Worm (Caenorhabditis elegans) whole organism, young adult: ENCODE measurements around the gene syf-2.
A peak's percentile ranks its signal among the peaks of the same experiment; 100 is the strongest.

Source experiments
- B0261.1 ChIP-seq: sonication (generic microtip); optimal IDR thresholded peaks from 2 replicates; lab custom pipeline; 2016; ENCODE audit warnings: mild to moderate bottlenecking, missing genetic modification characterization, moderate library complexity, missing compliant biosample characterization
- C17E4.6 ChIP-seq: fragments of 200-800 bp; sonication (Bioruptor generic); IDR thresholded peaks from 2 replicates; pipeline ENCODE4 v1.3.6; 2022; ENCODE audit warnings: missing genetic modification reagents, missing genetic modification characterization, missing compliant biosample characterization
- F37B4.10 ChIP-seq: fragments of 200-800 bp; sonication (Bioruptor generic); IDR thresholded peaks from 2 replicates; pipeline ENCODE4 v1.3.6; 2022; ENCODE audit warnings: missing genetic modification characterization, missing compliant biosample characterization
- F52B5.7 ChIP-seq: sonication (generic microtip); optimal IDR thresholded peaks from 2 replicates; lab custom pipeline; 2016; ENCODE audit warnings: mild to moderate bottlenecking, missing genetic modification characterization, missing compliant biosample characterization
- F57C9.4 ChIP-seq: sonication (generic microtip); optimal IDR thresholded peaks from 2 replicates; lab custom pipeline; 2017; ENCODE audit warnings: mild to moderate bottlenecking, missing genetic modification characterization, missing compliant biosample characterization
- K12H6.12 ChIP-seq: fragments of 200-800 bp; sonication (Bioruptor generic); optimal IDR thresholded peaks from 2 replicates; lab custom pipeline; 2018; ENCODE audit warnings: mild to moderate bottlenecking, missing genetic modification characterization, missing compliant biosample characterization
- T26A5.8 ChIP-seq: sonication (generic microtip); optimal IDR thresholded peaks from 2 replicates; lab custom pipeline; 2016; ENCODE audit warnings: missing genetic modification characterization, missing compliant biosample characterization
- Y53F4B.3 ChIP-seq: fragments of 200-800 bp; sonication (Bioruptor generic); IDR thresholded peaks from 2 replicates; pipeline ENCODE4 v1.3.6; 2022; ENCODE audit warnings: missing genetic modification reagents, missing genetic modification characterization, missing compliant biosample characterization
- Y56A3A.18 ChIP-seq: fragments of 200-800 bp; sonication (Bioruptor generic); IDR thresholded peaks from 2 replicates; pipeline ENCODE4 v1.3.6; 2022; ENCODE audit warnings: missing genetic modification reagents, missing genetic modification characterization, missing compliant biosample characterization
- Y67H2A.10 ChIP-seq: fragments of 200-800 bp; sonication (Bioruptor generic); conservative IDR thresholded peaks from 2 replicates; pipeline ENCODE4 v1.3.6; 2022; ENCODE audit warnings: missing genetic modification reagents, missing genetic modification characterization, missing compliant biosample characterization
- ZK185.1 ChIP-seq: sonication (generic microtip); optimal IDR thresholded peaks from 2 replicates; lab custom pipeline; 2016; ENCODE audit warnings: mild to moderate bottlenecking, missing genetic modification characterization, missing compliant biosample characterization; ENCODE audit not compliant: poor library complexity, severe bottlenecking
- ama-1 ChIP-seq, 3 experiments: fragments of 150-350 bp in 1 of 3; sonication (generic microtip) in 2 of 3; optimal IDR thresholded peaks; 2 replicates each; lab custom pipeline; 2014 to 2018; ENCODE audit warnings: missing biosample characterization in 2 of 3, missing genetic modification characterization in 2 of 3, missing genetic modification reagents in 2 of 3
- atf-7 ChIP-seq: sonication (generic microtip); optimal IDR thresholded peaks from 2 replicates; lab custom pipeline; 2017; ENCODE audit warnings: mild to moderate bottlenecking, missing genetic modification characterization, missing compliant biosample characterization
- attf-5 ChIP-seq: fragments of 200-800 bp; sonication (Bioruptor generic); optimal IDR thresholded peaks from 2 replicates; lab custom pipeline; 2018; ENCODE audit warnings: mild to moderate bottlenecking, missing genetic modification characterization, missing compliant biosample characterization
- attf-6 ChIP-seq: fragments of 200-800 bp; sonication (Bioruptor generic); IDR thresholded peaks from 2 replicates; pipeline ENCODE4 v1.3.6; 2022; ENCODE audit warnings: missing genetic modification reagents, missing genetic modification characterization, missing compliant biosample characterization
- ccch-3 ChIP-seq: fragments of 200-800 bp; sonication (Bioruptor generic); optimal IDR thresholded peaks from 2 replicates; lab custom pipeline; 2018; ENCODE audit warnings: mild to moderate bottlenecking, missing genetic modification characterization, missing compliant biosample characterization
- ceh-27 ChIP-seq: fragments of 200-800 bp; sonication (Bioruptor generic); optimal IDR thresholded peaks from 2 replicates; lab custom pipeline; 2018; ENCODE audit warnings: mild to moderate bottlenecking, missing genetic modification characterization, moderate library complexity, missing compliant biosample characterization
- ceh-40 ChIP-seq: fragments of 200-800 bp; sonication (Bioruptor generic); IDR thresholded peaks from 2 replicates; pipeline ENCODE4 v1.3.6; 2022; ENCODE audit warnings: missing genetic modification characterization, missing compliant biosample characterization
- ceh-91 ChIP-seq: fragments of 200-800 bp; sonication (Bioruptor generic); IDR thresholded peaks from 2 replicates; pipeline ENCODE4 v1.3.6; 2022; ENCODE audit warnings: missing genetic modification reagents, missing genetic modification characterization, missing compliant biosample characterization
- dox-1 ChIP-seq: fragments of 200-800 bp; sonication (Bioruptor generic); IDR thresholded peaks from 2 replicates; pipeline ENCODE4 v1.3.6; 2022; ENCODE audit warnings: missing genetic modification reagents, missing genetic modification characterization, missing compliant biosample characterization
- dpff-1 ChIP-seq: sonication (generic microtip); optimal IDR thresholded peaks from 2 replicates; lab custom pipeline; 2017; ENCODE audit warnings: mild to moderate bottlenecking, missing genetic modification characterization, missing compliant biosample characterization
- egl-18 ChIP-seq: fragments of 200-800 bp; sonication (Bioruptor generic); IDR thresholded peaks from 2 replicates; pipeline ENCODE4 v1.3.6; 2022; ENCODE audit warnings: missing genetic modification reagents, missing genetic modification characterization, missing compliant biosample characterization
- egl-44 ChIP-seq: fragments of 200-800 bp; sonication (Bioruptor generic); IDR thresholded peaks from 2 replicates; pipeline ENCODE4 v1.3.6; 2022; ENCODE audit warnings: missing genetic modification reagents, missing genetic modification characterization, missing compliant biosample characterization
- ets-4 ChIP-seq: fragments of 200-800 bp; sonication (Bioruptor generic); optimal IDR thresholded peaks from 2 replicates; lab custom pipeline; 2018; ENCODE audit warnings: mild to moderate bottlenecking, missing genetic modification characterization, missing compliant biosample characterization
- gei-17 ChIP-seq: fragments of 200-800 bp; sonication (Bioruptor generic); optimal IDR thresholded peaks from 2 replicates; lab custom pipeline; 2018; ENCODE audit warnings: mild to moderate bottlenecking, missing genetic modification characterization, missing compliant biosample characterization
- him-1 ChIP-seq: sonication (generic microtip); optimal IDR thresholded peaks from 2 replicates; lab custom pipeline; 2016; ENCODE audit warnings: missing genotype, missing genetic modification reagents, missing genetic modification characterization, missing compliant biosample characterization
- hmg-20 ChIP-seq: fragments of 200-800 bp; sonication (Bioruptor generic); IDR thresholded peaks from 2 replicates; pipeline ENCODE4 v1.3.6; 2022; ENCODE audit warnings: missing genetic modification reagents, missing genetic modification characterization, missing compliant biosample characterization
- let-526 ChIP-seq: fragments of 200-800 bp; sonication (Bioruptor generic); IDR thresholded peaks from 2 replicates; pipeline ENCODE4 v1.3.6; 2022; ENCODE audit warnings: missing genetic modification reagents, missing genetic modification characterization, missing compliant biosample characterization
- lin-26 ChIP-seq: fragments of 200-800 bp; sonication (Bioruptor generic); IDR thresholded peaks from 2 replicates; pipeline ENCODE4 v1.3.6; 2022; ENCODE audit warnings: missing genetic modification reagents, missing genetic modification characterization, missing compliant biosample characterization
- lsy-27 ChIP-seq: sonication (generic microtip); optimal IDR thresholded peaks from 2 replicates; lab custom pipeline; 2017; ENCODE audit warnings: missing genetic modification characterization, mild to moderate bottlenecking, missing compliant biosample characterization, antibody characterized with exemption, missing genotype, borderline replicate concordance; ENCODE audit not compliant: insufficient read depth
- madf-3 ChIP-seq: fragments of 200-800 bp; sonication (Bioruptor generic); IDR thresholded peaks from 2 replicates; pipeline ENCODE4 v1.3.6; 2022; ENCODE audit warnings: missing genetic modification reagents, missing genetic modification characterization, missing compliant biosample characterization
- mes-4 ChIP-seq: sonication (generic microtip); optimal IDR thresholded peaks from 2 replicates; lab custom pipeline; 2016; ENCODE audit warnings: missing genotype, missing genetic modification characterization, missing compliant biosample characterization
- mxl-1 ChIP-seq: sonication (generic microtip); optimal IDR thresholded peaks from 2 replicates; lab custom pipeline; 2016; ENCODE audit warnings: missing genetic modification characterization, missing compliant biosample characterization
- nfyb-1 ChIP-seq: fragments of 200-800 bp; sonication (Bioruptor generic); IDR thresholded peaks from 2 replicates; pipeline ENCODE4 v1.3.6; 2022; ENCODE audit warnings: missing genetic modification reagents, missing genetic modification characterization, missing compliant biosample characterization
- nhr-80 ChIP-seq: sonication (generic microtip); optimal IDR thresholded peaks from 2 replicates; lab custom pipeline; 2016; ENCODE audit warnings: missing genetic modification characterization, missing compliant biosample characterization
- nhr-90 ChIP-seq: sonication (generic microtip); optimal IDR thresholded peaks from 2 replicates; lab custom pipeline; 2016; ENCODE audit warnings: missing genotype, mild to moderate bottlenecking, missing genetic modification characterization, missing compliant biosample characterization
- rpc-1 ChIP-seq, 2 experiments: fragments of 150-350 bp in 1 of 2; sonication (generic microtip) in 1 of 2; optimal IDR thresholded peaks; 2 replicates each; lab custom pipeline; 2014 to 2018; ENCODE audit warnings: missing biosample characterization in 1 of 2, missing genetic modification characterization in 1 of 2, missing genetic modification reagents in 1 of 2, missing genotype in 1 of 2
- sea-2 ChIP-seq: fragments of 200-800 bp; sonication (Bioruptor generic); IDR thresholded peaks from 2 replicates; pipeline ENCODE4 v1.3.6; 2022; ENCODE audit warnings: missing genetic modification characterization, missing compliant biosample characterization
- somi-1 ChIP-seq: fragments of 200-800 bp; sonication (Bioruptor generic); optimal IDR thresholded peaks from 2 replicates; lab custom pipeline; 2018; ENCODE audit warnings: mild to moderate bottlenecking, missing genetic modification characterization, missing compliant biosample characterization
- sptf-2 ChIP-seq: fragments of 200-800 bp; sonication (Bioruptor generic); optimal IDR thresholded peaks from 2 replicates; lab custom pipeline; 2018; ENCODE audit warnings: mild to moderate bottlenecking, missing genetic modification characterization, missing compliant biosample characterization
- tbx-9 ChIP-seq: sonication (generic microtip); optimal IDR thresholded peaks from 2 replicates; lab custom pipeline; 2016; ENCODE audit warnings: borderline replicate concordance, missing genetic modification characterization, inconsistent platforms, missing compliant biosample characterization
- tlf-1 ChIP-seq: fragments of 200-800 bp; sonication (Bioruptor generic); optimal IDR thresholded peaks from 2 replicates; lab custom pipeline; 2018; ENCODE audit warnings: mild to moderate bottlenecking, missing genetic modification characterization, missing compliant biosample characterization
- unc-62 ChIP-seq: fragments of 150-350 bp; optimal IDR thresholded peaks from 2 replicates; lab custom pipeline; 2014; ENCODE audit warnings: missing biosample characterization, missing genetic modification reagents, missing genetic modification characterization
- zfh-2 ChIP-seq: fragments of 200-800 bp; sonication (Bioruptor generic); conservative IDR thresholded peaks from 2 replicates; pipeline ENCODE4 v1.3.6; 2022; ENCODE audit warnings: missing genetic modification reagents, missing genetic modification characterization, missing compliant biosample characterization
- zim-3 ChIP-seq: sonication (generic microtip); optimal IDR thresholded peaks from 2 replicates; lab custom pipeline; 2017; ENCODE audit warnings: mild to moderate bottlenecking, missing genetic modification characterization, moderate library complexity, missing compliant biosample characterization
- ztf-18 ChIP-seq: sonication (generic microtip); optimal IDR thresholded peaks from 2 replicates; lab custom pipeline; 2016; ENCODE audit warnings: missing genotype, mild to moderate bottlenecking, missing genetic modification characterization, missing compliant biosample characterization
- ztf-22 ChIP-seq: fragments of 200-800 bp; sonication (Bioruptor generic); optimal IDR thresholded peaks from 2 replicates; lab custom pipeline; 2018; ENCODE audit warnings: mild to moderate bottlenecking, missing genetic modification characterization, moderate library complexity, missing compliant biosample characterization
- ztf-3 ChIP-seq: fragments of 200-800 bp; sonication (Bioruptor generic); optimal IDR thresholded peaks from 2 replicates; lab custom pipeline; 2018; ENCODE audit warnings: mild to moderate bottlenecking, missing genetic modification characterization, missing compliant biosample characterization
- ztf-6 ChIP-seq: fragments of 200-800 bp; sonication (Bioruptor generic); IDR thresholded peaks from 2 replicates; pipeline ENCODE4 v1.3.6; 2022; ENCODE audit warnings: missing genetic modification reagents, missing genetic modification characterization, missing compliant biosample characterization

syf-2 gene

DNA sequence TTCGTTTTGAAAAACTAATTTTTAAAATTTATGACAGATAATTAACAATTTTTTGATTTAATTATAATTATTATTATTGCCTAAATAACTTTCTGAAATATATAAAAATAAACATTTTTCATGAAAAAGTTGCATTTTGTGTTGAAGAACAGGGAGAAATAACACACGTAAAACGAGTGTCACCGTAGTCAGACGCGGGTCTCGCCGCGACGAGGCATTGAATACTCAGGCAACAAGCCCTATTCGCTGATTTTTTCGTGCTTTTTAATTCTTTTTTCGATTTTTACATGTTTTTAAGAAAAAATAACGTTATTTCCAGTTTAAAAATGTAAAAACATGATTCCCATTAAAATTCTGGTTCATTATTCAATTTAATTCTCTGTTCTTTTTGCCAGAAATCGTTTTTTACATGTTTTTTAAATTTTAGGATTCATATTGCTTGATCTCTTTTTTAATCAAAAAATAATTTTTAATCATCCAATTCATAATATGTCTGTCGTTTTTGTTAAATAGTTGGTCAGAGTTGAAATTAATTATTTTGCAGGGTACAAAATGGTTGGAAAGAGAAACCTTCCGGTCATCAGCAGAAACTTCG, 46.1 kb upstream of the syf-2 start, which contains the start of gene rpl-6 (continued):
- TF ChIP-seq C17E4.6 (GFP tag; lab: Robert Waterston, UW) (no peak), zfh-2 (GFP tag; lab: Robert Waterston, UW) (no peak), nfyb-1 (GFP tag; lab: Robert Waterston, UW) (no peak), egl-18 (GFP tag; lab: Robert Waterston, UW) (no peak), madf-3 (GFP tag; lab: Robert Waterston, UW) (peak; percentile 84), K12H6.12 (tag; lab: Kevin White, UChicago) (peak; percentile 8), lin-26 (GFP tag; lab: Robert Waterston, UW) (no peak), Y67H2A.10 (GFP tag; lab: Robert Waterston, UW) (peak; percentile 59), ZK185.1 (tag; lab: Kevin White, UChicago) (peak; percentile 65), lsy-27 (tag; lab: Kevin White, UChicago) (peak; percentile 16), ztf-22 (no peak), atf-7 (no peak), Y56A3A.18 (no peak), mes-4 (tag; lab: Kevin White, UChicago) (no peak), dpff-1 (tag; lab: Kevin White, UChicago) (no peak), ztf-3 (GFP tag; lab: Kevin White, UChicago) (no peak), tlf-1 (GFP tag; lab: Kevin White, UChicago) (peak; percentile 88), somi-1 (GFP tag; lab: Kevin White, UChicago) (no peak), nhr-80 (peak; percentile 32), unc-62 (no peak), B0261.1 (no peak), ama-1 (optimal IDR thresholded peaks at IDR 0.05; lab: Kevin White, UChicago) (peak; percentile 2), ama-1 (GFP tag; optimal IDR thresholded peaks at IDR 0.05; lab: Kevin White, UChicago) (peak in 1 of 2 experiments; percentile 29), ztf-6 (GFP tag; lab: Robert Waterston, UW) (no peak), rpc-1 (optimal IDR thresholded peaks at IDR 0.05; lab: Kevin White, UChicago) (no peak), rpc-1 (tag; optimal IDR thresholded peaks at IDR 0.05; lab: Kevin White, UChicago) (no peak), mxl-1 (tag; lab: Kevin White, UChicago) (no peak), ets-4 (no peak), attf-6 (GFP tag; lab: Robert Waterston, UW) (no peak), hmg-20 (GFP tag; lab: Robert Waterston, UW) (no peak), zim-3 (tag; lab: Kevin White, UChicago) (no peak), F57C9.4 (tag; lab: Kevin White, UChicago) (no peak), ccch-3 (no peak), ceh-91 (GFP tag; lab: Robert Waterston, UW) (peak; percentile 82), egl-44 (GFP tag; lab: Robert Waterston, UW) (no peak), nhr-90 (tag; lab: Kevin White, UChicago) (no peak), ceh-40 (no peak), attf-5 (GFP tag; lab: Kevin White, UChicago) (peak; percentile 64), F37B4.10 (GFP tag; lab: Robert Waterston, UW) (no peak), him-1 (no peak), F52B5.7 (tag; lab: Kevin White, UChicago) (no peak), gei-17 (GFP tag; lab: Kevin White, UChicago) (no peak), Y53F4B.3 (GFP tag; lab: Robert Waterston, UW) (no peak), sea-2 (GFP tag; lab: Robert Waterston, UW) (no peak), let-526 (GFP tag; lab: Robert Waterston, UW) (no peak), tbx-9 (no peak), dox-1 (GFP tag; lab: Robert Waterston, UW) (peak; percentile 55; the same call in 1 of the 2 replicates), sptf-2 (GFP tag; lab: Kevin White, UChicago) (no peak), ztf-18 (tag; lab: Kevin White, UChicago) (peak; percentile 47), T26A5.8 (tag; lab: Kevin White, UChicago) (no peak), ceh-27 (peak; percentile 82)
